Worm (Caenorhabditis elegans) whole organism, L1 larva: Measurements from ENCODE around the gene rps-13.
A peak's percentile ranks its signal among the peaks of the same experiment; 100 is the strongest.

Source experiments
- C04F5.9 ChIP-seq: sonication (generic microtip); optimal IDR thresholded peaks from 2 replicates; lab custom pipeline; 2016; ENCODE audit warnings: missing genetic modification characterization, missing compliant biosample characterization
- F16B12.6 ChIP-seq: fragments of 150-350 bp; optimal IDR thresholded peaks from 2 replicates; lab custom pipeline; 2014; ENCODE audit warnings: missing biosample characterization, missing genetic modification characterization
- aha-1 ChIP-seq: fragments of 150-350 bp; optimal IDR thresholded peaks from 2 replicates; lab custom pipeline; 2014; ENCODE audit warnings: missing biosample characterization, missing genetic modification characterization
- alr-1 ChIP-seq: fragments of 200-800 bp; sonication (Bioruptor generic); optimal IDR thresholded peaks from 2 replicates; lab custom pipeline; 2018; ENCODE audit warnings: borderline replicate concordance, mild to moderate bottlenecking, missing genetic modification characterization, missing compliant biosample characterization
- aly-2 ChIP-seq: fragments of 150-350 bp; optimal IDR thresholded peaks from 2 replicates; lab custom pipeline; 2014; ENCODE audit warnings: missing biosample characterization, missing genetic modification characterization
- ama-1 ChIP-seq: fragments of 150-350 bp; optimal IDR thresholded peaks from 2 replicates; lab custom pipeline; 2014
- blmp-1 ChIP-seq: fragments of 150-350 bp; optimal IDR thresholded peaks from 2 replicates; lab custom pipeline; 2014; ENCODE audit warnings: missing biosample characterization, missing genetic modification characterization
- ceh-63 ChIP-seq: fragments of 200-800 bp; sonication (Bioruptor generic); optimal IDR thresholded peaks from 2 replicates; lab custom pipeline; 2018; ENCODE audit warnings: mild to moderate bottlenecking, missing genetic modification characterization, missing compliant biosample characterization
- ceh-8 ChIP-seq: fragments of 200-800 bp; sonication (Bioruptor generic); optimal IDR thresholded peaks from 2 replicates; lab custom pipeline; 2018; ENCODE audit warnings: mild to moderate bottlenecking, missing genetic modification characterization, moderate library complexity, missing compliant biosample characterization
- ceh-82 ChIP-seq, 3 experiments: fragments of 150-350 bp in 1 of 3; sonication (generic microtip) in 2 of 3; optimal IDR thresholded peaks; 2 replicates each; lab custom pipeline; 2014 to 2017; ENCODE audit warnings: missing biosample characterization in 3 of 3, missing genetic modification characterization in 3 of 3
- ceh-90 ChIP-seq: sonication (generic microtip); optimal IDR thresholded peaks from 2 replicates; lab custom pipeline; 2016; ENCODE audit warnings: missing genetic modification characterization, missing compliant biosample characterization
- dpl-1 ChIP-seq, 3 experiments: fragments of 150-350 bp in 2 of 3; sonication (generic microtip) in 1 of 3; optimal IDR thresholded peaks; 2 replicates each; lab custom pipeline; 2014 to 2017; ENCODE audit warnings: missing biosample characterization in 3 of 3, missing genetic modification characterization in 3 of 3, missing genetic modification reagents in 3 of 3
- dsc-1 ChIP-seq: sonication (generic microtip); optimal IDR thresholded peaks from 2 replicates; lab custom pipeline; 2016; ENCODE audit warnings: mild to moderate bottlenecking, missing genetic modification characterization, missing compliant biosample characterization
- efl-1 ChIP-seq, 4 experiments: fragments of 150-350 bp; optimal IDR thresholded peaks in 3 of 4; peaks in 1 of 4; 1 replicate in 1 of 4; 2 replicates in 3 of 4; lab custom pipeline; 2014; ENCODE audit warnings: missing biosample characterization in 2 of 4, missing genetic modification characterization in 2 of 4, missing genetic modification reagents in 2 of 4
- efl-3 ChIP-seq: fragments of 200-800 bp; sonication (Bioruptor generic); optimal IDR thresholded peaks from 2 replicates; lab custom pipeline; 2018; ENCODE audit warnings: mild to moderate bottlenecking, missing genetic modification characterization, missing compliant biosample characterization
- egl-13 ChIP-seq: sonication (generic microtip); optimal IDR thresholded peaks from 2 replicates; lab custom pipeline; 2016; ENCODE audit warnings: missing genotype, missing genetic modification reagents, missing genetic modification characterization, missing compliant biosample characterization
- egl-27 ChIP-seq, 2 experiments: fragments of 150-350 bp in 1 of 2; sonication (generic microtip); optimal IDR thresholded peaks; 3 replicates each; lab custom pipeline; 2017 to 2018; ENCODE audit warnings: missing biosample characterization in 2 of 2, missing genetic modification characterization in 2 of 2, missing genetic modification reagents in 2 of 2
- ets-5 ChIP-seq: fragments of 200-800 bp; sonication (Bioruptor generic); IDR thresholded peaks from 2 replicates; pipeline ENCODE4 v1.3.6; 2022; ENCODE audit warnings: missing genetic modification characterization, missing compliant biosample characterization
- fkh-4 ChIP-seq: sonication (generic microtip); optimal IDR thresholded peaks from 2 replicates; lab custom pipeline; 2016; ENCODE audit warnings: missing compliant biosample characterization, missing genetic modification characterization, borderline replicate concordance
- fkh-8 ChIP-seq: sonication (generic microtip); optimal IDR thresholded peaks from 2 replicates; lab custom pipeline; 2016; ENCODE audit warnings: mild to moderate bottlenecking, missing genetic modification characterization, missing compliant biosample characterization
- grh-1 ChIP-seq: fragments of 200-800 bp; sonication (Bioruptor generic); IDR thresholded peaks from 2 replicates; pipeline ENCODE4 v1.3.6; 2022; ENCODE audit warnings: missing genetic modification reagents, missing genetic modification characterization, missing compliant biosample characterization
- hlh-17 ChIP-seq: fragments of 200-800 bp; sonication (Bioruptor generic); optimal IDR thresholded peaks from 2 replicates; lab custom pipeline; 2018; ENCODE audit warnings: missing genetic modification characterization, mild to moderate bottlenecking, missing compliant biosample characterization, moderate library complexity, borderline replicate concordance
- hpl-2 ChIP-seq: fragments of 150-350 bp; optimal IDR thresholded peaks from 2 replicates; lab custom pipeline; 2014; ENCODE audit warnings: missing biosample characterization, missing genetic modification reagents, missing genetic modification characterization
- irx-1 ChIP-seq: sonication (generic microtip); optimal IDR thresholded peaks from 2 replicates; lab custom pipeline; 2016; ENCODE audit warnings: missing genetic modification characterization, missing compliant biosample characterization
- lin-15B ChIP-seq: fragments of 150-350 bp; sonication (generic microtip); optimal IDR thresholded peaks from 3 replicates; lab custom pipeline; 2014; ENCODE audit warnings: missing biosample characterization, missing genetic modification characterization
- lin-35 ChIP-seq, 2 experiments: fragments of 150-350 bp; optimal IDR thresholded peaks; 2 replicates each; lab custom pipeline; 2014; ENCODE audit warnings: missing biosample characterization in 2 of 2, missing genetic modification characterization in 2 of 2, missing genetic modification reagents in 2 of 2
- lin-39 ChIP-seq: fragments of 150-350 bp; optimal IDR thresholded peaks from 2 replicates; lab custom pipeline; 2014; ENCODE audit warnings: missing biosample characterization, missing genetic modification reagents, missing genetic modification characterization
- mdl-1 ChIP-seq, 2 experiments: fragments of 150-350 bp; optimal IDR thresholded peaks; 2 replicates each; lab custom pipeline; 2014 to 2017; ENCODE audit warnings: missing biosample characterization in 2 of 2, missing genetic modification characterization in 2 of 2, inconsistent platforms in 1 of 2
- nhr-11 ChIP-seq: fragments of 150-350 bp; optimal IDR thresholded peaks from 2 replicates; lab custom pipeline; 2014; ENCODE audit warnings: missing biosample characterization, missing genetic modification characterization
- nhr-12 ChIP-seq: sonication (generic microtip); optimal IDR thresholded peaks from 2 replicates; lab custom pipeline; 2017; ENCODE audit warnings: missing biosample characterization, missing genetic modification characterization
- nhr-19 ChIP-seq: fragments of 200-800 bp; sonication (Bioruptor generic); conservative IDR thresholded peaks from 2 replicates; pipeline ENCODE4 v1.3.6; 2022; ENCODE audit warnings: missing genetic modification characterization, missing compliant biosample characterization
- nhr-20 ChIP-seq: sonication (generic microtip); optimal IDR thresholded peaks from 2 replicates; lab custom pipeline; 2016; ENCODE audit warnings: mild to moderate bottlenecking, missing genetic modification characterization, missing compliant biosample characterization
- nhr-237 ChIP-seq: fragments of 150-350 bp; optimal IDR thresholded peaks from 2 replicates; lab custom pipeline; 2014; ENCODE audit warnings: missing biosample characterization, missing genetic modification characterization
- nhr-47 ChIP-seq: sonication (generic microtip); optimal IDR thresholded peaks from 2 replicates; lab custom pipeline; 2016; ENCODE audit warnings: mild to moderate bottlenecking, missing genetic modification characterization, moderate library complexity, missing compliant biosample characterization
- nhr-84 ChIP-seq: sonication (generic microtip); optimal IDR thresholded peaks from 2 replicates; lab custom pipeline; 2017; ENCODE audit warnings: missing biosample characterization, missing genetic modification characterization
- nhr-85 ChIP-seq: sonication (generic microtip); peaks from one replicate; lab custom pipeline; 2016; ENCODE audit warnings: missing genetic modification characterization, inconsistent platforms, missing compliant biosample characterization
- pag-3 ChIP-seq: sonication (generic microtip); optimal IDR thresholded peaks from 2 replicates; lab custom pipeline; 2017; ENCODE audit warnings: missing genetic modification characterization, mild to moderate bottlenecking, missing compliant biosample characterization, antibody characterized with exemption, borderline replicate concordance; ENCODE audit not compliant: insufficient read depth
- pax-3 ChIP-seq: fragments of 200-800 bp; sonication (Bioruptor generic); optimal IDR thresholded peaks from 2 replicates; lab custom pipeline; 2018; ENCODE audit warnings: mild to moderate bottlenecking, missing genetic modification characterization, moderate library complexity, missing compliant biosample characterization
- snpc-4 ChIP-seq: fragments of 150-350 bp; optimal IDR thresholded peaks from 2 replicates; lab custom pipeline; 2014; ENCODE audit warnings: missing biosample characterization, missing genetic modification characterization
- snu-23 ChIP-seq: sonication (generic microtip); optimal IDR thresholded peaks from 2 replicates; lab custom pipeline; 2016; ENCODE audit warnings: missing genetic modification characterization, missing compliant biosample characterization
- sox-4 ChIP-seq: sonication (generic microtip); optimal IDR thresholded peaks from 2 replicates; lab custom pipeline; 2016; ENCODE audit warnings: missing genetic modification characterization, missing compliant biosample characterization
- sptf-1 ChIP-seq: fragments of 150-350 bp; optimal IDR thresholded peaks from 2 replicates; lab custom pipeline; 2014; ENCODE audit warnings: missing biosample characterization, missing genetic modification characterization
- sup-37 ChIP-seq: fragments of 200-800 bp; sonication (Bioruptor generic); optimal IDR thresholded peaks from 2 replicates; lab custom pipeline; 2018; ENCODE audit warnings: mild to moderate bottlenecking, missing genetic modification characterization, missing compliant biosample characterization
- tbx-2 ChIP-seq: sonication (generic microtip); optimal IDR thresholded peaks from 2 replicates; lab custom pipeline; 2016; ENCODE audit warnings: missing genetic modification characterization, missing compliant biosample characterization
- unc-30 ChIP-seq: sonication (generic microtip); optimal IDR thresholded peaks from 2 replicates; lab custom pipeline; 2017; ENCODE audit warnings: missing biosample characterization, missing genetic modification characterization
- ztf-11 ChIP-seq, 2 experiments: sonication (generic microtip); optimal IDR thresholded peaks; 2 replicates each; lab custom pipeline; 2016 to 2017; ENCODE audit warnings: missing genetic modification characterization in 2 of 2, missing biosample characterization in 1 of 2, missing compliant biosample characterization in 1 of 2

The rps-13 gene

DNA sequence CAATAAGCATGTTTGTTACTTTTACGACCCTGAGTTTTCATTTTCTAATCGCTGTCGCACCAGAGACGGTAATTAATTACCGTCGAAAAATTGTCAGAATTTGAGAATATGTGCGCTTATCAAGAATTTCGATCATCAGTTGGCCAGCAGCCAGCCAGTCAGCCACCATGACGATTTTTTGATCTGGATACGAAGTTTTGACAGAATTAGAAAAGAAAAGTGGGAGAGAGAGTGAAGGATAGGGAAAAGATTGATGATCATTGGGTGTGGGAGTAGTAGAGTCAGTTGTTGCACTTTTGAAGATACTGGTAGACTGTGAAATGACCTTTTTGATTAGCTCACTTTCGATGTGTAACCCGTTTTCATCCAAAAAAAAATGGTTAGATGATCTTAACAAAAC is 10.4 kb downstream of the rps-13 start (continued):
- TF ChIP-seq ceh-8 (GFP tag; lab: Kevin White, UChicago) = no peak
- TF ChIP-seq aha-1 = no peak
- peak; percentile 22 for TF ChIP-seq irx-1 (tag; lab: Kevin White, UChicago)
- no peak for TF ChIP-seq dsc-1 (tag; lab: Kevin White, UChicago)
- TF ChIP-seq fkh-4 (tag; lab: Kevin White, UChicago) = no peak
- TF ChIP-seq nhr-84 = no peak
- peak; percentile 94 for TF ChIP-seq blmp-1 (tag; lab: Kevin White, UChicago)
- TF ChIP-seq ets-5 (GFP tag; lab: Robert Waterston, UW) = no peak
- no peak for TF ChIP-seq sptf-1 (tag; lab: Kevin White, UChicago)
- no peak for TF ChIP-seq ztf-11 (tag; optimal IDR thresholded peaks at IDR 0.05; lab: Kevin White, UChicago)
- no peak for TF ChIP-seq tbx-2 (tag; lab: Kevin White, UChicago)
- peak; percentile 35 for TF ChIP-seq nhr-19
- no peak for TF ChIP-seq nhr-12 (tag; lab: Kevin White, UChicago)
- peak; percentile 53 for TF ChIP-seq nhr-47
- TF ChIP-seq nhr-11 (tag; lab: Kevin White, UChicago) = no peak
- no peak for TF ChIP-seq lin-15B (tag; lab: Kevin White, UChicago)
- TF ChIP-seq grh-1 (GFP tag; lab: Robert Waterston, UW) = no peak
- no peak for TF ChIP-seq alr-1
- TF ChIP-seq C04F5.9 (tag; lab: Kevin White, UChicago) = no peak
- peak; percentile 96 for TF ChIP-seq nhr-85 (tag; lab: Kevin White, UChicago)
- no peak for TF ChIP-seq mdl-1 (tag; optimal IDR thresholded peaks at IDR 0.05; lab: Kevin White, UChicago)
- no peak for TF ChIP-seq hpl-2 (GFP tag; lab: Kevin White, UChicago)
- TF ChIP-seq egl-27 (tag; optimal IDR thresholded peaks at IDR 0.05; lab: Kevin White, UChicago) = no peak
- no peak for TF ChIP-seq sup-37 (GFP tag; lab: Kevin White, UChicago)
- TF ChIP-seq dpl-1 (GFP tag; optimal IDR thresholded peaks at IDR 0.05; lab: Kevin White, UChicago) = no peak
- no peak for TF ChIP-seq sox-4 (tag; lab: Kevin White, UChicago)
- TF ChIP-seq pax-3 (tag; lab: Kevin White, UChicago) = no peak

ce11 chrIII:6362323-6362922 is 12.4 kb downstream of the rps-13 start:
- TF ChIP-seq nhr-12 (tag; lab: Kevin White, UChicago) (no peak), nhr-237 (tag; lab: Kevin White, UChicago) (peak; percentile 24), aha-1 (no peak), F16B12.6 (tag; lab: Kevin White, UChicago) (peak; percentile 31), grh-1 (GFP tag; lab: Robert Waterston, UW) (peak; percentile 57), efl-3 (no peak), pag-3 (no peak), hlh-17 (GFP tag; lab: Kevin White, UChicago) (no peak), ceh-90 (no peak), nhr-19 (peak; percentile 78), ztf-11 (tag; optimal IDR thresholded peaks at IDR 0.05; lab: Kevin White, UChicago) (no peak), tbx-2 (tag; lab: Kevin White, UChicago) (peak; percentile 70), ceh-63 (GFP tag; lab: Kevin White, UChicago) (no peak), lin-39 (tag; lab: Kevin White, UChicago) (peak; percentile 80), ets-5 (GFP tag; lab: Robert Waterston, UW) (no peak), unc-30 (no peak), blmp-1 (tag; lab: Kevin White, UChicago) (peak; percentile 77), dpl-1 (GFP tag; optimal IDR thresholded peaks at IDR 0.05; lab: Kevin White, UChicago) (peak; percentile 8 to 35 (median 19)), nhr-11 (tag; lab: Kevin White, UChicago) (peak; percentile 41), egl-13 (tag; lab: Kevin White, UChicago) (no peak), snu-23 (GFP tag; lab: Kevin White, UChicago) (peak; percentile 83), lin-35 (GFP tag; optimal IDR thresholded peaks at IDR 0.05; lab: Kevin White, UChicago) (peak in 1 of 2 experiments; percentile 54), ama-1 (lab: Kevin White, UChicago) (no peak), egl-27 (tag; optimal IDR thresholded peaks at IDR 0.05; lab: Kevin White, UChicago) (peak in 1 of 2 experiments; percentile 14), fkh-8 (tag; lab: Kevin White, UChicago) (no peak), aly-2 (tag; lab: Kevin White, UChicago) (no peak), dsc-1 (tag; lab: Kevin White, UChicago) (no peak), sptf-1 (tag; lab: Kevin White, UChicago) (no peak), ceh-82 (tag; optimal IDR thresholded peaks at IDR 0.05; lab: Kevin White, UChicago) (peak in 2 of 3 experiments; percentile 14 to 22), irx-1 (tag; lab: Kevin White, UChicago) (peak; percentile 67), mdl-1 (tag; optimal IDR thresholded peaks at IDR 0.05; lab: Kevin White, UChicago) (peak in 1 of 2 experiments; percentile 58), efl-1 (optimal IDR thresholded peaks at IDR 0.05; lab: Kevin White, UChicago) (peak in 1 of 2 experiments; percentile 45), efl-1 (GFP tag; optimal IDR thresholded peaks at IDR 0.05 in 1 of 2; lab: Kevin White, UChicago) (peak in 1 of 2 experiments; percentile 88), sup-37 (GFP tag; lab: Kevin White, UChicago) (no peak), fkh-4 (tag; lab: Kevin White, UChicago) (no peak), nhr-20 (tag; lab: Kevin White, UChicago) (peak; percentile 90), snpc-4 (peak; percentile 14)
